Worm (Caenorhabditis elegans) whole organism, L3 larva: ENCODE data around the gene zipt-17.

Source experiments
- R02D3.7 ChIP-seq: fragments of 150-350 bp; optimal IDR thresholded peaks from 2 replicates; lab custom pipeline; 2014; ENCODE audit warnings: missing biosample characterization, missing genetic modification characterization
- aly-2 ChIP-seq: fragments of 150-350 bp; optimal IDR thresholded peaks from 2 replicates; lab custom pipeline; 2014; ENCODE audit warnings: missing biosample characterization, missing genetic modification characterization
- ceh-82 ChIP-seq: fragments of 150-350 bp; optimal IDR thresholded peaks from 2 replicates; lab custom pipeline; 2014; ENCODE audit warnings: missing biosample characterization, missing genetic modification characterization
- daf-12 ChIP-seq: fragments of 150-350 bp; optimal IDR thresholded peaks from 2 replicates; lab custom pipeline; 2014; ENCODE audit warnings: missing biosample characterization, missing genetic modification reagents, missing genetic modification characterization
- elt-1 ChIP-seq: fragments of 150-350 bp; optimal IDR thresholded peaks from 2 replicates; lab custom pipeline; 2014; ENCODE audit warnings: missing biosample characterization, missing genetic modification characterization
- lin-15B ChIP-seq: fragments of 150-350 bp; optimal IDR thresholded peaks from 2 replicates; lab custom pipeline; 2014; ENCODE audit warnings: missing biosample characterization, missing genetic modification characterization
- nhr-12 ChIP-seq: fragments of 150-350 bp; optimal IDR thresholded peaks from 2 replicates; lab custom pipeline; 2014; ENCODE audit warnings: missing biosample characterization, missing genetic modification characterization
- nhr-25 ChIP-seq: sonication (generic microtip); optimal IDR thresholded peaks from 2 replicates; lab custom pipeline; 2017; ENCODE audit warnings: missing biosample characterization, missing genetic modification characterization
- nhr-76 ChIP-seq: fragments of 150-350 bp; sonication (generic microtip); optimal IDR thresholded peaks from 5 replicates; lab custom pipeline; 2014; ENCODE audit warnings: missing biosample characterization, missing genetic modification characterization
- nhr-77 ChIP-seq: fragments of 150-350 bp; optimal IDR thresholded peaks from 2 replicates; lab custom pipeline; 2014; ENCODE audit warnings: missing biosample characterization, missing genetic modification characterization
- pha-4 ChIP-seq: fragments of 150-350 bp; optimal IDR thresholded peaks from 2 replicates; lab custom pipeline; 2014; ENCODE audit warnings: missing biosample characterization, missing genetic modification reagents, missing genetic modification characterization
- snpc-4 ChIP-seq: fragments of 150-350 bp; optimal IDR thresholded peaks from 2 replicates; lab custom pipeline; 2014; ENCODE audit warnings: missing biosample characterization, missing genetic modification characterization
- unc-62 ChIP-seq: fragments of 150-350 bp; sonication (generic microtip); optimal IDR thresholded peaks from 4 replicates; lab custom pipeline; 2014; ENCODE audit warnings: missing biosample characterization, missing genetic modification reagents, missing genetic modification characterization
- ztf-11 ChIP-seq: fragments of 150-350 bp; optimal IDR thresholded peaks from 2 replicates; lab custom pipeline; 2014; ENCODE audit warnings: missing biosample characterization, missing genetic modification characterization

ce11 chrIV:17413343-17413742 lies 46.1 kb upstream of the zipt-17 start:
- TF ChIP-seq nhr-77 (tag; lab: Kevin White, UChicago) (no peak), pha-4 (tag; lab: Kevin White, UChicago) (no peak), nhr-76 (tag; lab: Kevin White, UChicago) (no peak), elt-1 (tag; lab: Kevin White, UChicago) (no peak), daf-12 (no peak), aly-2 (tag; lab: Kevin White, UChicago) (no peak), ztf-11 (tag; lab: Kevin White, UChicago) (no peak), unc-62 (GFP tag; lab: Kevin White, UChicago) (no peak), R02D3.7 (tag; lab: Kevin White, UChicago) (no peak), nhr-25 (no peak), ceh-82 (tag; lab: Kevin White, UChicago) (no peak), snpc-4 (no peak), nhr-12 (no peak), lin-15B (tag; lab: Kevin White, UChicago) (no peak)
